Fruit fly (Drosophila melanogaster) whole organism, embryonic: ENCODE results near the gene CG7465.
A peak's percentile ranks its signal among the peaks of the same experiment; 100 is the strongest.

Source experiments
- Abd-B ChIP-seq: fragments of 200-800 bp; sonication (Bioruptor generic); optimal IDR thresholded peaks from 2 replicates; lab custom pipeline; 2018; ENCODE audit warnings: missing biosample characterization, mild to moderate bottlenecking, missing genetic modification characterization, moderate library complexity
- Aef1 ChIP-seq: fragments of 200-800 bp; sonication (Bioruptor generic); IDR thresholded peaks from 3 replicates; pipeline ENCODE4 v1.3.6; 2022; ENCODE audit warnings: missing biosample characterization, missing genetic modification characterization
- Asciz ChIP-seq: fragments of 200-800 bp; sonication (Bioruptor generic); optimal IDR thresholded peaks from 2 replicates; lab custom pipeline; 2017; ENCODE audit warnings: missing biosample characterization, mild to moderate bottlenecking, missing genetic modification characterization, missing genetic modification reagents
- B-H2 ChIP-seq: fragments of 200-800 bp; sonication (Bioruptor generic); optimal IDR thresholded peaks from 2 replicates; lab custom pipeline; 2018; ENCODE audit warnings: missing biosample characterization, mild to moderate bottlenecking, missing genetic modification characterization
- Bdp1 ChIP-seq: fragments of 200-800 bp; sonication (Bioruptor generic); optimal IDR thresholded peaks from 3 replicates; lab custom pipeline; 2016; ENCODE audit warnings: missing biosample characterization, missing genetic modification characterization
- CG10321 ChIP-seq: fragments of 200-800 bp; sonication (Bioruptor generic); IDR thresholded peaks from 2 replicates; pipeline ENCODE4 v1.3.6; 2022; ENCODE audit warnings: missing biosample characterization, missing genetic modification characterization
- CG10543 ChIP-seq: fragments of 200-800 bp; sonication (Bioruptor generic); optimal IDR thresholded peaks from 3 replicates; lab custom pipeline; 2017; ENCODE audit warnings: missing biosample characterization, mild to moderate bottlenecking, missing genetic modification characterization, moderate library complexity
- CG10979 ChIP-seq: fragments of 200-800 bp; sonication (Bioruptor generic); optimal IDR thresholded peaks from 2 replicates; lab custom pipeline; 2018; ENCODE audit warnings: missing biosample characterization, mild to moderate bottlenecking, missing genetic modification characterization, moderate library complexity
- CG11093 ChIP-seq: fragments of 200-800 bp; sonication (Bioruptor generic); IDR thresholded peaks from 3 replicates; pipeline ENCODE4 v1.3.6; 2022; ENCODE audit warnings: missing biosample characterization, missing genetic modification characterization
- CG11696 ChIP-seq: fragments of 200-800 bp; sonication (Bioruptor generic); IDR thresholded peaks from 2 replicates; pipeline ENCODE4 v1.3.6; 2022; ENCODE audit warnings: missing biosample characterization, missing genetic modification characterization
- CG12769 ChIP-seq: fragments of 200-800 bp; sonication (Bioruptor generic); optimal IDR thresholded peaks from 2 replicates; lab custom pipeline; 2019; ENCODE audit warnings: missing biosample characterization, mild to moderate bottlenecking, missing genetic modification characterization, moderate library complexity
- CG13894 ChIP-seq: fragments of 200-800 bp; sonication (Bioruptor generic); optimal IDR thresholded peaks from 3 replicates; lab custom pipeline; 2018; ENCODE audit warnings: missing biosample characterization, mild to moderate bottlenecking, missing genetic modification characterization, moderate library complexity
- CG30403 ChIP-seq: fragments of 200-800 bp; sonication (Bioruptor generic); optimal IDR thresholded peaks from 3 replicates; lab custom pipeline; 2016; ENCODE audit warnings: missing biosample characterization, missing genetic modification characterization
- CG31365 ChIP-seq: fragments of 200-800 bp; sonication (Bioruptor generic); optimal IDR thresholded peaks from 2 replicates; lab custom pipeline; 2018; ENCODE audit warnings: missing biosample characterization, mild to moderate bottlenecking, missing genetic modification characterization
- CG33557 ChIP-seq: fragments of 200-800 bp; sonication (Bioruptor generic); optimal IDR thresholded peaks from 2 replicates; lab custom pipeline; 2019; ENCODE audit warnings: missing biosample characterization, mild to moderate bottlenecking, missing genetic modification characterization, moderate library complexity
- CG3847 ChIP-seq: fragments of 200-800 bp; sonication (Bioruptor generic); IDR thresholded peaks from 2 replicates; pipeline ENCODE4 v1.3.6; 2022; ENCODE audit warnings: missing biosample characterization, missing genetic modification characterization
- CG42726 ChIP-seq: fragments of 200-800 bp; sonication (Bioruptor generic); IDR thresholded peaks from 2 replicates; pipeline ENCODE4 v1.3.6; 2022; ENCODE audit warnings: missing biosample characterization, missing genetic modification characterization; ENCODE audit not compliant: partially characterized antibody
- CG6175 ChIP-seq: fragments of 200-800 bp; sonication (Bioruptor generic); IDR thresholded peaks from 3 replicates; pipeline ENCODE4 v1.3.6; 2022; ENCODE audit warnings: missing biosample characterization, missing genetic modification characterization
- CG6272 ChIP-seq: fragments of 200-800 bp; sonication (Bioruptor generic); IDR thresholded peaks from 2 replicates; pipeline ENCODE4 v1.3.6; 2022; ENCODE audit warnings: missing biosample characterization, missing genetic modification characterization
- CG7963 ChIP-seq: fragments of 200-800 bp; sonication (Bioruptor generic); IDR thresholded peaks from 3 replicates; pipeline ENCODE4 v1.3.6; 2022; ENCODE audit warnings: missing biosample characterization, missing genetic modification characterization; ENCODE audit not compliant: partially characterized antibody
- CG8388 ChIP-seq: fragments of 200-800 bp; sonication (Bioruptor generic); optimal IDR thresholded peaks from 2 replicates; lab custom pipeline; 2019; ENCODE audit warnings: missing biosample characterization, mild to moderate bottlenecking, missing genetic modification characterization, moderate library complexity
- CHES-1-like ChIP-seq: fragments of 200-800 bp; sonication (Bioruptor generic); optimal IDR thresholded peaks from 2 replicates; lab custom pipeline; 2016; ENCODE audit warnings: missing biosample characterization, missing genetic modification characterization
- ERR ChIP-seq: fragments of 200-800 bp; sonication (Bioruptor generic); optimal IDR thresholded peaks from 2 replicates; lab custom pipeline; 2016; ENCODE audit warnings: missing biosample characterization, missing genetic modification characterization
- Ets65A ChIP-seq: fragments of 200-800 bp; sonication (Bioruptor generic); peaks from one replicate; lab custom pipeline; 2016; ENCODE audit warnings: missing biosample characterization, missing genetic modification characterization
- Ptx1 ChIP-seq: fragments of 200-800 bp; sonication (Bioruptor generic); IDR thresholded peaks from 2 replicates; pipeline ENCODE4 v1.3.6; 2022; ENCODE audit warnings: missing biosample characterization, missing genetic modification characterization
- Rfx ChIP-seq: fragments of 200-800 bp; sonication (Bioruptor generic); IDR thresholded peaks from 2 replicates; pipeline ENCODE4 v1.3.6; 2022; ENCODE audit warnings: missing biosample characterization, missing genetic modification characterization
- Tbp ChIP-seq: fragments of >200 bp; optimal IDR thresholded peaks from 2 replicates; lab custom pipeline; 2018; ENCODE audit warnings: missing biosample characterization, missing genetic modification characterization
- Trl ChIP-seq, 3 experiments: fragments of >200 bp in 2 of 3; fragments of 200-800 bp in 1 of 3; sonication (Bioruptor generic) in 1 of 3; optimal IDR thresholded peaks; 2 replicates in 1 of 3; 3 replicates in 2 of 3; lab custom pipeline; 2016 to 2017; ENCODE audit warnings: missing biosample characterization in 1 of 3, missing genetic modification characterization in 1 of 3
- Xrp1 ChIP-seq: fragments of 200-800 bp; sonication (Bioruptor generic); IDR thresholded peaks from 2 replicates; pipeline ENCODE4 v1.3.6; 2022; ENCODE audit warnings: missing biosample characterization, missing genetic modification characterization
- ato ChIP-seq: fragments of 200-800 bp; sonication (Bioruptor generic); IDR thresholded peaks from 2 replicates; pipeline ENCODE4 v1.3.6; 2022; ENCODE audit warnings: missing biosample characterization, missing genetic modification characterization; ENCODE audit not compliant: partially characterized antibody
- bab2 ChIP-seq: fragments of 200-800 bp; sonication (Bioruptor generic); optimal IDR thresholded peaks from 2 replicates; lab custom pipeline; 2016; ENCODE audit warnings: missing biosample characterization, missing genetic modification characterization
- chinmo ChIP-seq: fragments of 200-800 bp; sonication (Bioruptor generic); IDR thresholded peaks from 4 replicates; pipeline ENCODE4 v1.3.6; 2022; ENCODE audit warnings: missing biosample characterization, missing genetic modification characterization; ENCODE audit not compliant: partially characterized antibody
- dati ChIP-seq: fragments of 200-800 bp; sonication (Bioruptor generic); IDR thresholded peaks from 2 replicates; pipeline ENCODE4 v1.3.6; 2022; ENCODE audit warnings: missing biosample characterization, missing genetic modification characterization
- dimm ChIP-seq: fragments of 200-800 bp; sonication (Bioruptor generic); IDR thresholded peaks from 2 replicates; pipeline ENCODE4 v1.3.6; 2022; ENCODE audit warnings: missing biosample characterization, missing genetic modification characterization
- esg ChIP-seq: fragments of 200-800 bp; sonication (Bioruptor generic); conservative IDR thresholded peaks from 2 replicates; pipeline ENCODE4 v1.3.6; 2022; ENCODE audit warnings: missing biosample characterization, missing genetic modification characterization
- exex ChIP-seq: fragments of 200-800 bp; sonication (Bioruptor generic); optimal IDR thresholded peaks from 4 replicates; lab custom pipeline; 2018; ENCODE audit warnings: missing biosample characterization, mild to moderate bottlenecking, missing genetic modification characterization, moderate library complexity
- gsb ChIP-seq: fragments of 200-800 bp; sonication (Bioruptor generic); IDR thresholded peaks from 2 replicates; pipeline ENCODE4 v1.3.6; 2022; ENCODE audit warnings: missing biosample characterization, missing genetic modification characterization
- jigr1 ChIP-seq: fragments of 200-800 bp; sonication (Bioruptor generic); IDR thresholded peaks from 3 replicates; pipeline ENCODE4 v1.3.6; 2022; ENCODE audit warnings: missing biosample characterization, missing genetic modification characterization
- mld ChIP-seq: fragments of 200-800 bp; sonication (Bioruptor generic); IDR thresholded peaks from 3 replicates; pipeline ENCODE4 v1.3.6; 2022; ENCODE audit warnings: missing biosample characterization, missing genetic modification characterization; ENCODE audit not compliant: partially characterized antibody
- nerfin-1 ChIP-seq: fragments of 200-800 bp; sonication (Bioruptor generic); optimal IDR thresholded peaks from 3 replicates; lab custom pipeline; 2019; ENCODE audit warnings: missing biosample characterization, mild to moderate bottlenecking, missing genetic modification characterization, moderate library complexity
- nerfin-2 ChIP-seq: fragments of 200-800 bp; sonication (Bioruptor generic); IDR thresholded peaks from 2 replicates; pipeline ENCODE4 v1.3.6; 2022; ENCODE audit warnings: missing biosample characterization, missing genetic modification characterization; ENCODE audit not compliant: partially characterized antibody
- org-1 ChIP-seq: fragments of 200-800 bp; sonication (Bioruptor generic); optimal IDR thresholded peaks from 2 replicates; lab custom pipeline; 2017; ENCODE audit warnings: missing biosample characterization, missing genetic modification characterization
- rib ChIP-seq: fragments of 200-800 bp; sonication (Bioruptor generic); IDR thresholded peaks from 2 replicates; pipeline ENCODE4 v1.3.6; 2022; ENCODE audit warnings: missing biosample characterization, missing genetic modification characterization
- sima ChIP-seq: fragments of 200-800 bp; sonication (Bioruptor generic); optimal IDR thresholded peaks from 2 replicates; lab custom pipeline; 2016; ENCODE audit warnings: missing biosample characterization, missing genetic modification characterization
- ssp ChIP-seq: fragments of 200-800 bp; sonication (Bioruptor generic); IDR thresholded peaks from 2 replicates; pipeline ENCODE4 v1.3.6; 2022; ENCODE audit warnings: missing biosample characterization, missing genetic modification characterization
- usp ChIP-seq: fragments of >200 bp; optimal IDR thresholded peaks from 2 replicates; lab custom pipeline; 2017; ENCODE audit warnings: missing biosample characterization, missing genetic modification characterization

Gene CG7465

DNA sequence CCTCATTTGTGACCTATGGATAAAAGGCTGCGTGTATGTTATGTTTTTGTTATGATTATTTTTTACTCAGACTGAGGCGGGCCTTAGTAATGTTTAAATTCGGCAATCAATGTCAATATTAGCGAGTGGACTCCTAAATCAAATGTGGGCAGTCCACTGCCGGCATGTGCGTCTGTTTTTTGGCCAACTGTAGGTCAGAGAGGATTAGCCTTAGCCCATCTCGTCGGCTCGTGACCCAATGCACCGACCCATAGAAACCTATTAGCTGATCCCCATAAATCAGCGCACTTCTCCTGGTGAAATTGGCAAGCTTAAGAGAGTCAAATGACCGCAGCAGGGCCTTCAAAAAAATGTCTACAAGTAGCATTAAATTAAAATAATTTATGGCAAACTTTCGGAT lies 4.4 kb upstream of the CG7465 start (continued):
- TF ChIP-seq exex (tag; lab: Kevin White, UChicago) (no peak), CG11093 (0 out of 3 replicates have a peak, but pooled peaks have one; percentile 7)

DNA sequence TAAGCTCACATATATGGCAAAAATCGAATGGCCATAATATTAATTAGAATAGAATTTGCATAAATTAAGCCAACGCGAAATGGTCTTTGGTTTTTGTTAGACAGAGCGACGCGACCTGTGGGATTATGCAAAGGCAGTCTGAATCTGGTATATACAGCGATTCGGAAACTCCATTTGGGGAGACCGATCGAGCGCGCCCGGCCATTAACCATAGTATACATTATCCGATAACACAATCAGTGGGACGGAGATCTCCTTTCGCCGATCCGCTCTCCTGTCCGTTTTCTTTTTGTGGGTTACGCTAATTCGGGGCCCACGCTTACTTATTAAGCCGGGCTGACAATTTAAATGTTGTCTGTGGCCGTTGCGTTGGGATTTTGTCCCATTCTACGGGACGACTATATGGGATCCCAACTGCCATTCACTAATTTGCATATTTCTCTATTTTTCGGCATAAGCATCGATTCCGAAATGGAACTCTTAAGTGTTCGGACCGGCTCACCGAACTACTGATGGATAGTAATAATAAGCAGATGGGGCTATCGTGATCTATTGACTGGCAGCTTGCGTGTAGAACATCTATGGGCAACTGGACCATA lies 2.3 kb upstream of the CG7465 start:
- TF ChIP-seq Bdp1 (GFP tag; lab: Kevin White, UChicago) (no peak), CG12769 (tag; lab: Kevin White, UChicago) (peak; percentile 23), CG10543 (GFP tag; lab: Kevin White, UChicago) (peak; percentile 4), Ets65A (GFP tag; lab: Kevin White, UChicago) (peak; percentile 29), CG30403 (GFP tag; lab: Kevin White, UChicago) (no peak), CG11696 (no peak), CG8388 (GFP tag; lab: Kevin White, UChicago) (no peak), Abd-B (GFP tag; lab: Kevin White, UChicago) (no peak), Rfx (GFP tag; lab: Robert Waterston, UW) (no peak), CG13894 (tag; lab: Kevin White, UChicago) (peak; percentile 98), Tbp (GFP tag; lab: Kevin White, UChicago) (no peak), bab2 (GFP tag; lab: Kevin White, UChicago) (no peak), CG3847 (GFP tag; lab: Robert Waterston, UW) (0 out of 2 replicates have a peak, but pooled peaks have one; percentile 14), CG42726 (GFP tag; lab: Robert Waterston, UW) (no peak), nerfin-1 (no peak), Asciz (GFP tag; lab: Kevin White, UChicago) (no peak), CG31365 (tag; lab: Kevin White, UChicago) (no peak), ERR (GFP tag; lab: Kevin White, UChicago) (no peak), dimm (GFP tag; lab: Robert Waterston, UW) (no peak)

dm6 chr3L:4480764-4481163 lies 681 bp downstream of the CG7465 start:
- no peak for TF ChIP-seq dati
- TF ChIP-seq usp (GFP tag; lab: Kevin White, UChicago): no peak
- 0 out of 3 replicates have a peak, but pooled peaks have one; percentile 29 for TF ChIP-seq CG7963 (GFP tag; lab: Robert Waterston, UW)
- no peak for TF ChIP-seq CHES-1-like (GFP tag; lab: Kevin White, UChicago)
- TF ChIP-seq CG6175 (GFP tag; lab: Robert Waterston, UW): peak; percentile 10; the same call in 1 of the 3 replicates
- peak; percentile 24; the same call in 1 of the 2 replicates for TF ChIP-seq ssp (GFP tag; lab: Robert Waterston, UW)
- TF ChIP-seq mld: 0 out of 3 replicates have a peak, but pooled peaks have one; percentile 36
- no peak for TF ChIP-seq sima (GFP tag; lab: Kevin White, UChicago)
- no peak for TF ChIP-seq CG30403 (GFP tag; lab: Kevin White, UChicago)
- TF ChIP-seq Aef1: 0 out of 3 replicates have a peak, but pooled peaks have one; percentile 10
- TF ChIP-seq B-H2 (GFP tag; lab: Kevin White, UChicago): no peak
- TF ChIP-seq org-1 (GFP tag; lab: Kevin White, UChicago): no peak
- TF ChIP-seq dimm (GFP tag; lab: Robert Waterston, UW): 0 out of 2 replicates have a peak, but pooled peaks have one; percentile 8
- no peak for TF ChIP-seq Xrp1 (GFP tag; lab: Robert Waterston, UW)
- 0 out of 2 replicates have a peak, but pooled peaks have one; percentile 12 for TF ChIP-seq Ptx1 (GFP tag; lab: Robert Waterston, UW)
- TF ChIP-seq nerfin-2 (GFP tag; lab: Robert Waterston, UW): no peak
- TF ChIP-seq Trl (optimal IDR thresholded peaks at IDR 0.05; lab: Kevin White, UChicago): no peak
- no peak for TF ChIP-seq Trl (GFP tag; optimal IDR thresholded peaks at IDR 0.05; lab: Kevin White, UChicago)
- 0 out of 2 replicates have a peak, but pooled peaks have one; percentile 16 for TF ChIP-seq gsb (GFP tag; lab: Robert Waterston, UW)
- 0 out of 3 replicates have a peak, but pooled peaks have one; percentile 7 for TF ChIP-seq jigr1
- TF ChIP-seq ato: no peak
- TF ChIP-seq rib (GFP tag; lab: Robert Waterston, UW): peak; percentile 30; the same call in 1 of the 2 replicates
- TF ChIP-seq CG10979: no peak
- no peak for TF ChIP-seq CG33557 (GFP tag; lab: Kevin White, UChicago)
- TF ChIP-seq CG6272 (GFP tag; lab: Robert Waterston, UW): peak; percentile 40; the same call in 1 of the 2 replicates
- TF ChIP-seq esg: no peak
- TF ChIP-seq chinmo (GFP tag; lab: Robert Waterston, UW): no peak
- no peak for TF ChIP-seq CG10321
- peak; percentile 20 for TF ChIP-seq CG12769 (tag; lab: Kevin White, UChicago)
